Fruit fly (Drosophila melanogaster) whole organism, embryonic: ENCODE results near the gene Cpsf100.

Source experiments
- ATbp ChIP-seq: fragments of 200-800 bp; sonication (Bioruptor generic); optimal IDR thresholded peaks from 2 replicates; lab custom pipeline; 2017; ENCODE audit warnings: missing biosample characterization, mild to moderate bottlenecking, missing genetic modification characterization, missing genetic modification reagents
- Ada2b ChIP-seq: fragments of 200-800 bp; sonication (Bioruptor generic); IDR thresholded peaks from 2 replicates; pipeline ENCODE4 v1.3.6; 2022; ENCODE audit warnings: missing biosample characterization, missing genetic modification characterization
- CG10209 ChIP-seq: fragments of 200-800 bp; sonication (Bioruptor generic); optimal IDR thresholded peaks from 3 replicates; lab custom pipeline; 2017; ENCODE audit warnings: missing biosample characterization, mild to moderate bottlenecking, missing genetic modification characterization, missing genetic modification reagents
- CG10543 ChIP-seq: fragments of 200-800 bp; sonication (Bioruptor generic); optimal IDR thresholded peaks from 3 replicates; lab custom pipeline; 2017; ENCODE audit warnings: missing biosample characterization, mild to moderate bottlenecking, missing genetic modification characterization, moderate library complexity
- CG10654 ChIP-seq: fragments of 200-800 bp; sonication (Bioruptor generic); optimal IDR thresholded peaks from 2 replicates; lab custom pipeline; 2016; ENCODE audit warnings: missing biosample characterization, missing genetic modification characterization
- CG11398 ChIP-seq: fragments of 200-800 bp; sonication (Bioruptor generic); optimal IDR thresholded peaks from 2 replicates; lab custom pipeline; 2016; ENCODE audit warnings: missing biosample characterization, missing genetic modification characterization
- CG12769 ChIP-seq: fragments of 200-800 bp; sonication (Bioruptor generic); optimal IDR thresholded peaks from 2 replicates; lab custom pipeline; 2019; ENCODE audit warnings: missing biosample characterization, mild to moderate bottlenecking, missing genetic modification characterization, moderate library complexity
- CG13296 ChIP-seq: fragments of 200-800 bp; sonication (Bioruptor generic); optimal IDR thresholded peaks from 3 replicates; lab custom pipeline; 2018; ENCODE audit warnings: missing biosample characterization, mild to moderate bottlenecking, missing genetic modification characterization
- CG15601 ChIP-seq: fragments of 200-800 bp; sonication (Bioruptor generic); optimal IDR thresholded peaks from 3 replicates; lab custom pipeline; 2019; ENCODE audit warnings: missing biosample characterization, mild to moderate bottlenecking, missing genetic modification characterization, moderate library complexity
- CG1647 ChIP-seq: fragments of 200-800 bp; sonication (Bioruptor generic); optimal IDR thresholded peaks from 3 replicates; lab custom pipeline; 2016; ENCODE audit warnings: missing biosample characterization, missing genetic modification characterization
- CG2120 ChIP-seq: fragments of 200-800 bp; sonication (Bioruptor generic); optimal IDR thresholded peaks from 3 replicates; lab custom pipeline; 2016; ENCODE audit warnings: missing biosample characterization, missing genetic modification characterization
- CG2129 ChIP-seq: fragments of 200-800 bp; sonication (Bioruptor generic); IDR thresholded peaks from 2 replicates; pipeline ENCODE4 v1.3.6; 2022; ENCODE audit warnings: missing biosample characterization, missing genetic modification characterization; ENCODE audit not compliant: partially characterized antibody
- CG30020 ChIP-seq: fragments of 200-800 bp; optimal IDR thresholded peaks from 2 replicates; lab custom pipeline; 2019; ENCODE audit warnings: missing biosample characterization, mild to moderate bottlenecking, missing genetic modification characterization, moderate library complexity
- CG3163 ChIP-seq: fragments of 200-800 bp; sonication (Bioruptor generic); optimal IDR thresholded peaks from 3 replicates; lab custom pipeline; 2016; ENCODE audit warnings: missing biosample characterization, missing genetic modification characterization
- CG3847 ChIP-seq: fragments of 200-800 bp; sonication (Bioruptor generic); IDR thresholded peaks from 2 replicates; pipeline ENCODE4 v1.3.6; 2022; ENCODE audit warnings: missing biosample characterization, missing genetic modification characterization
- CG4404 ChIP-seq: fragments of 200-800 bp; sonication (Bioruptor generic); IDR thresholded peaks from 2 replicates; pipeline ENCODE4 v1.3.6; 2022; ENCODE audit warnings: missing biosample characterization, missing genetic modification characterization
- CG4707 ChIP-seq: fragments of 200-800 bp; sonication (Bioruptor generic); optimal IDR thresholded peaks from 2 replicates; lab custom pipeline; 2018; ENCODE audit warnings: missing biosample characterization, mild to moderate bottlenecking, missing genetic modification characterization, moderate library complexity
- CG4854 ChIP-seq: fragments of 200-800 bp; sonication (Bioruptor generic); optimal IDR thresholded peaks from 2 replicates; lab custom pipeline; 2016; ENCODE audit warnings: missing biosample characterization, missing genetic modification characterization, inconsistent platforms
- CG6791 ChIP-seq: fragments of 200-800 bp; sonication (Bioruptor generic); IDR thresholded peaks from 3 replicates; pipeline ENCODE4 v1.3.6; 2022; ENCODE audit warnings: missing biosample characterization, missing genetic modification characterization; ENCODE audit not compliant: partially characterized antibody
- CG7357 ChIP-seq: fragments of 200-800 bp; sonication (Bioruptor generic); IDR thresholded peaks from 3 replicates; pipeline ENCODE4 v1.3.6; 2022; ENCODE audit warnings: missing biosample characterization, missing genetic modification characterization
- CG7963 ChIP-seq: fragments of 200-800 bp; sonication (Bioruptor generic); IDR thresholded peaks from 3 replicates; pipeline ENCODE4 v1.3.6; 2022; ENCODE audit warnings: missing biosample characterization, missing genetic modification characterization; ENCODE audit not compliant: partially characterized antibody
- CG8290 ChIP-seq, 3 experiments: fragments of 200-800 bp; sonication (Bioruptor generic); optimal IDR thresholded peaks; 2 replicates each; lab custom pipeline; 2016 to 2019; ENCODE audit warnings: missing biosample characterization in 3 of 3, missing genetic modification characterization in 3 of 3, mild to moderate bottlenecking in 2 of 3, moderate library complexity in 1 of 3
- CG8765 ChIP-seq: fragments of 200-800 bp; sonication (Bioruptor generic); IDR thresholded peaks from 2 replicates; pipeline ENCODE4 v1.3.6; 2022; ENCODE audit warnings: missing biosample characterization, missing genetic modification characterization
- Dad ChIP-seq: fragments of 200-800 bp; sonication (Bioruptor generic); optimal IDR thresholded peaks from 3 replicates; lab custom pipeline; 2016; ENCODE audit warnings: missing biosample characterization, missing genetic modification characterization
- Doc3 ChIP-seq: fragments of 200-800 bp; sonication (Bioruptor generic); IDR thresholded peaks from 3 replicates; pipeline ENCODE4 v1.3.6; 2022; ENCODE audit warnings: missing biosample characterization, missing genetic modification characterization; ENCODE audit not compliant: partially characterized antibody
- Dref ChIP-seq: fragments of 200-800 bp; sonication (Bioruptor generic); IDR thresholded peaks from 2 replicates; pipeline ENCODE4 v1.3.6; 2022; ENCODE audit warnings: missing biosample characterization, missing genetic modification characterization
- ERR ChIP-seq: fragments of 200-800 bp; sonication (Bioruptor generic); optimal IDR thresholded peaks from 2 replicates; lab custom pipeline; 2016; ENCODE audit warnings: missing biosample characterization, missing genetic modification characterization
- H2.0 ChIP-seq: fragments of 200-800 bp; sonication (Bioruptor generic); IDR thresholded peaks from 2 replicates; pipeline ENCODE4 v1.3.6; 2022; ENCODE audit warnings: missing biosample characterization, missing genetic modification characterization
- HLH4C ChIP-seq: fragments of 200-800 bp; sonication (Bioruptor generic); IDR thresholded peaks from 3 replicates; pipeline ENCODE4 v1.3.6; 2022; ENCODE audit warnings: missing biosample characterization, missing genetic modification characterization; ENCODE audit not compliant: partially characterized antibody
- HLH54F ChIP-seq: fragments of 200-800 bp; sonication (Bioruptor generic); optimal IDR thresholded peaks from 3 replicates; lab custom pipeline; 2016; ENCODE audit warnings: missing biosample characterization, missing genetic modification characterization
- Hmx ChIP-seq: fragments of 200-800 bp; sonication (Bioruptor generic); optimal IDR thresholded peaks from 2 replicates; lab custom pipeline; 2016; ENCODE audit warnings: missing biosample characterization, missing genetic modification characterization
- Hr3 ChIP-seq: fragments of 200-800 bp; sonication (Bioruptor generic); optimal IDR thresholded peaks from 3 replicates; lab custom pipeline; 2016; ENCODE audit warnings: missing biosample characterization, missing genetic modification characterization
- Taf1 ChIP-seq: fragments of 200-800 bp; sonication (Bioruptor generic); IDR thresholded peaks from 2 replicates; pipeline ENCODE4 v1.3.6; 2022; ENCODE audit warnings: missing biosample characterization, missing genetic modification characterization
- ac ChIP-seq: fragments of 200-800 bp; sonication (Bioruptor generic); optimal IDR thresholded peaks from 3 replicates; lab custom pipeline; 2017; ENCODE audit warnings: missing biosample characterization, mild to moderate bottlenecking, missing genetic modification characterization
- aop ChIP-seq: fragments of 200-800 bp; sonication (Bioruptor generic); IDR thresholded peaks from 2 replicates; pipeline ENCODE4 v1.3.6; 2022; ENCODE audit warnings: missing biosample characterization, missing genetic modification characterization
- bbx ChIP-seq: fragments of 200-800 bp; sonication (Bioruptor generic); IDR thresholded peaks from 2 replicates; pipeline ENCODE4 v1.3.6; 2022; ENCODE audit warnings: missing biosample characterization, missing genetic modification characterization; ENCODE audit not compliant: partially characterized antibody
- dm ChIP-seq: fragments of 200-800 bp; sonication (Bioruptor generic); optimal IDR thresholded peaks from 3 replicates; lab custom pipeline; 2016; ENCODE audit warnings: missing biosample characterization, missing genetic modification characterization
- en ChIP-seq: fragments of 200-800 bp; sonication (Bioruptor generic); optimal IDR thresholded peaks from 2 replicates; lab custom pipeline; 2016; ENCODE audit warnings: missing biosample characterization, missing genetic modification characterization
- grau ChIP-seq: fragments of 200-800 bp; optimal IDR thresholded peaks from 3 replicates; lab custom pipeline; 2019; ENCODE audit warnings: missing biosample characterization, mild to moderate bottlenecking, missing genetic modification characterization, moderate library complexity
- grn ChIP-seq: fragments of 200-800 bp; sonication (Bioruptor generic); optimal IDR thresholded peaks from 3 replicates; lab custom pipeline; 2017; ENCODE audit warnings: missing biosample characterization, missing genetic modification characterization
- ham ChIP-seq: fragments of 200-800 bp; sonication (Bioruptor generic); IDR thresholded peaks from 2 replicates; pipeline ENCODE4 v1.3.6; 2022; ENCODE audit warnings: missing biosample characterization, missing genetic modification characterization
- hkb ChIP-seq, 2 experiments: fragments of 200-800 bp in 1 of 2; fragments of >200 bp in 1 of 2; sonication (Bioruptor generic) in 1 of 2; IDR thresholded peaks in 1 of 2; optimal IDR thresholded peaks in 1 of 2; 2 replicates each; pipeline versions ENCODE4 v1.3.6 to Lab custom; 2017 to 2022; ENCODE audit warnings: missing biosample characterization in 1 of 2, missing genetic modification characterization in 1 of 2
- pfk ChIP-seq: fragments of 200-800 bp; sonication (Bioruptor generic); optimal IDR thresholded peaks from 2 replicates; lab custom pipeline; 2018; ENCODE audit warnings: missing biosample characterization, mild to moderate bottlenecking, missing genetic modification characterization, moderate library complexity
- pnt ChIP-seq: fragments of 200-800 bp; sonication (Bioruptor generic); optimal IDR thresholded peaks from 3 replicates; lab custom pipeline; 2016; ENCODE audit warnings: missing biosample characterization, missing genetic modification characterization
- pum ChIP-seq: fragments of 200-800 bp; sonication (Bioruptor generic); optimal IDR thresholded peaks from 2 replicates; lab custom pipeline; 2016; ENCODE audit warnings: missing biosample characterization, missing genetic modification characterization
- pzg ChIP-seq: fragments of 200-800 bp; sonication (Bioruptor generic); optimal IDR thresholded peaks from 3 replicates; lab custom pipeline; 2018; ENCODE audit warnings: missing biosample characterization, mild to moderate bottlenecking, missing genetic modification characterization, moderate library complexity
- schlank ChIP-seq: fragments of 200-800 bp; sonication (Bioruptor generic); optimal IDR thresholded peaks from 2 replicates; lab custom pipeline; 2018; ENCODE audit warnings: missing biosample characterization, mild to moderate bottlenecking, missing genetic modification characterization
- sug ChIP-seq: fragments of 200-800 bp; optimal IDR thresholded peaks from 2 replicates; lab custom pipeline; 2019; ENCODE audit warnings: missing biosample characterization, mild to moderate bottlenecking, missing genetic modification characterization, moderate library complexity
- wek ChIP-seq: fragments of 200-800 bp; sonication (Bioruptor generic); optimal IDR thresholded peaks from 3 replicates; lab custom pipeline; 2018; ENCODE audit warnings: missing biosample characterization, mild to moderate bottlenecking, missing genetic modification characterization, moderate library complexity
- wor ChIP-seq: fragments of 200-800 bp; sonication (Bioruptor generic); IDR thresholded peaks from 2 replicates; pipeline ENCODE4 v1.3.6; 2022; ENCODE audit warnings: missing biosample characterization, missing genetic modification characterization
- z ChIP-seq: fragments of 200-800 bp; sonication (Bioruptor generic); IDR thresholded peaks from 3 replicates; pipeline ENCODE4 v1.3.6; 2022; ENCODE audit warnings: missing biosample characterization, missing genetic modification characterization

Gene Cpsf100

dm6 chr3R:29027122-29027521 is 7.3 kb upstream of the Cpsf100 start, which contains the start of the genes eIF4E6 and CG1951 (continued):
- TF ChIP-seq CG11398 (GFP tag; lab: Kevin White, UChicago): no peak
- no peak for TF ChIP-seq CG10209
- TF ChIP-seq hkb (optimal IDR thresholded peaks at IDR 0.05; lab: Kevin White, UChicago): no peak
- no peak for TF ChIP-seq hkb (GFP tag; IDR thresholded peaks at IDR 0.05; lab: Robert Waterston, UW)
- no peak for TF ChIP-seq CG1647 (GFP tag; lab: Kevin White, UChicago)
- no peak for TF ChIP-seq Ada2b
- TF ChIP-seq Dad (GFP tag; lab: Kevin White, UChicago): no peak
- TF ChIP-seq wor (GFP tag; lab: Robert Waterston, UW): no peak
- no peak for TF ChIP-seq CG12769
- no peak for TF ChIP-seq grau
- TF ChIP-seq pnt: no peak
- TF ChIP-seq CG13296 (GFP tag; lab: Kevin White, UChicago): no peak
- no peak for TF ChIP-seq Hmx (GFP tag; lab: Kevin White, UChicago)
- TF ChIP-seq bbx: peak; percentile 98
- no peak for TF ChIP-seq grn (GFP tag; lab: Kevin White, UChicago)
- no peak for TF ChIP-seq CG8765 (GFP tag; lab: Robert Waterston, UW)
- TF ChIP-seq CG30020 (tag; lab: Kevin White, UChicago): no peak
- TF ChIP-seq ERR (GFP tag; lab: Kevin White, UChicago): no peak
- peak; percentile 93 for TF ChIP-seq HLH4C (GFP tag; lab: Robert Waterston, UW)
- TF ChIP-seq en (GFP tag; lab: Kevin White, UChicago): no peak
- TF ChIP-seq CG2129 (GFP tag; lab: Robert Waterston, UW): peak; percentile 79
- no peak for TF ChIP-seq aop
- TF ChIP-seq CG10543 (GFP tag; lab: Kevin White, UChicago): no peak
- TF ChIP-seq ATbp: no peak
- TF ChIP-seq ham (GFP tag; lab: Robert Waterston, UW): no peak
- TF ChIP-seq CG7357 (GFP tag; lab: Robert Waterston, UW): no peak
- no peak for TF ChIP-seq CG4707
- no peak for TF ChIP-seq z (GFP tag; lab: Robert Waterston, UW)
- peak; percentile 95 for TF ChIP-seq CG7963 (GFP tag; lab: Robert Waterston, UW)
- TF ChIP-seq Hr3 (GFP tag; lab: Kevin White, UChicago): no peak
- no peak for TF ChIP-seq ac (GFP tag; lab: Kevin White, UChicago)
- no peak for TF ChIP-seq CG4404 (GFP tag; lab: Robert Waterston, UW)
- no peak for TF ChIP-seq CG8290 (GFP tag; optimal IDR thresholded peaks at IDR 0.05; lab: Kevin White, UChicago)
- no peak for TF ChIP-seq CG8290 (tag; optimal IDR thresholded peaks at IDR 0.05; lab: Kevin White, UChicago)
- peak; percentile 23 for TF ChIP-seq dm
- TF ChIP-seq CG2120 (GFP tag; lab: Kevin White, UChicago): no peak
- TF ChIP-seq sug: no peak
- TF ChIP-seq Dref (GFP tag; lab: Robert Waterston, UW): peak; percentile 89
- TF ChIP-seq schlank (tag; lab: Kevin White, UChicago): no peak
- TF ChIP-seq CG3847 (GFP tag; lab: Robert Waterston, UW): no peak
- peak; percentile 68 for TF ChIP-seq pzg (GFP tag; lab: Kevin White, UChicago)
- no peak for TF ChIP-seq pum (GFP tag; lab: Kevin White, UChicago)
- no peak for TF ChIP-seq HLH54F
- no peak for TF ChIP-seq wek
- TF ChIP-seq Taf1 (GFP tag; lab: Robert Waterston, UW): no peak
- TF ChIP-seq CG10654: no peak
- TF ChIP-seq CG3163: no peak
- no peak for TF ChIP-seq H2.0 (GFP tag; lab: Robert Waterston, UW)
- no peak for TF ChIP-seq CG4854 (GFP tag; lab: Kevin White, UChicago)
- TF ChIP-seq pfk (GFP tag; lab: Kevin White, UChicago): no peak
- no peak for TF ChIP-seq CG15601 (tag; lab: Kevin White, UChicago)
- TF ChIP-seq CG6791 (GFP tag; lab: Robert Waterston, UW): peak; percentile 96
- peak; percentile 95 for TF ChIP-seq Doc3 (GFP tag; lab: Robert Waterston, UW)
